Worm (Caenorhabditis elegans) whole organism, young adult: ENCODE results near the gene C38C3.3.

Source experiments
- B0035.1 ChIP-seq: sonication (generic microtip); optimal IDR thresholded peaks from 2 replicates; lab custom pipeline; 2016; ENCODE audit warnings: missing genetic modification characterization, mild to moderate bottlenecking, missing compliant biosample characterization, missing genotype, missing genetic modification reagents
- F23B12.7 ChIP-seq: sonication (generic microtip); optimal IDR thresholded peaks from 2 replicates; lab custom pipeline; 2017; ENCODE audit warnings: missing genetic modification characterization, mild to moderate bottlenecking, missing compliant biosample characterization, antibody characterized with exemption, moderate library complexity; ENCODE audit not compliant: insufficient read depth
- F57A8.1 ChIP-seq: fragments of 200-800 bp; sonication (Bioruptor generic); optimal IDR thresholded peaks from 2 replicates; lab custom pipeline; 2018; ENCODE audit warnings: mild to moderate bottlenecking, missing genetic modification characterization, moderate library complexity, missing compliant biosample characterization
- K11D2.4 ChIP-seq: fragments of 200-800 bp; sonication (Bioruptor generic); IDR thresholded peaks from 2 replicates; pipeline ENCODE4 v1.3.6; 2022; ENCODE audit warnings: missing genetic modification reagents, missing genetic modification characterization, missing compliant biosample characterization
- Y79H2A.3 ChIP-seq: fragments of 200-800 bp; sonication (Bioruptor generic); conservative IDR thresholded peaks from 2 replicates; pipeline ENCODE4 v1.3.6; 2022; ENCODE audit warnings: missing genetic modification reagents, missing genetic modification characterization, missing compliant biosample characterization
- bed-2 ChIP-seq: fragments of 200-800 bp; sonication (Bioruptor generic); IDR thresholded peaks from 2 replicates; pipeline ENCODE4 v1.3.6; 2022; ENCODE audit warnings: missing genetic modification reagents, missing genetic modification characterization, missing compliant biosample characterization
- ccch-3 ChIP-seq: fragments of 200-800 bp; sonication (Bioruptor generic); optimal IDR thresholded peaks from 2 replicates; lab custom pipeline; 2018; ENCODE audit warnings: mild to moderate bottlenecking, missing genetic modification characterization, missing compliant biosample characterization
- ets-4 ChIP-seq: fragments of 200-800 bp; sonication (Bioruptor generic); optimal IDR thresholded peaks from 2 replicates; lab custom pipeline; 2018; ENCODE audit warnings: mild to moderate bottlenecking, missing genetic modification characterization, missing compliant biosample characterization
- him-1 ChIP-seq: sonication (generic microtip); optimal IDR thresholded peaks from 2 replicates; lab custom pipeline; 2016; ENCODE audit warnings: missing genotype, missing genetic modification reagents, missing genetic modification characterization, missing compliant biosample characterization
- hlh-12 ChIP-seq: sonication (generic microtip); optimal IDR thresholded peaks from 2 replicates; lab custom pipeline; 2016; ENCODE audit warnings: missing genetic modification characterization, missing compliant biosample characterization
- let-607 ChIP-seq, 2 experiments: fragments of 200-800 bp in 1 of 2; sonication (Bioruptor generic) in 1 of 2; sonication (generic microtip) in 1 of 2; optimal IDR thresholded peaks; 2 replicates each; lab custom pipeline; 2016 to 2018; ENCODE audit warnings: mild to moderate bottlenecking in 2 of 2, missing compliant biosample characterization in 2 of 2, missing genetic modification characterization in 2 of 2, moderate library complexity in 2 of 2, missing genotype in 1 of 2
- lin-40 ChIP-seq: sonication (generic microtip); optimal IDR thresholded peaks from 2 replicates; lab custom pipeline; 2016; ENCODE audit warnings: missing genetic modification characterization, mild to moderate bottlenecking, missing compliant biosample characterization, missing genotype, missing genetic modification reagents
- lsl-1 ChIP-seq: fragments of 200-800 bp; sonication (Bioruptor generic); optimal IDR thresholded peaks from 2 replicates; lab custom pipeline; 2018; ENCODE audit warnings: mild to moderate bottlenecking, missing genetic modification characterization, moderate library complexity, missing compliant biosample characterization

DNA sequence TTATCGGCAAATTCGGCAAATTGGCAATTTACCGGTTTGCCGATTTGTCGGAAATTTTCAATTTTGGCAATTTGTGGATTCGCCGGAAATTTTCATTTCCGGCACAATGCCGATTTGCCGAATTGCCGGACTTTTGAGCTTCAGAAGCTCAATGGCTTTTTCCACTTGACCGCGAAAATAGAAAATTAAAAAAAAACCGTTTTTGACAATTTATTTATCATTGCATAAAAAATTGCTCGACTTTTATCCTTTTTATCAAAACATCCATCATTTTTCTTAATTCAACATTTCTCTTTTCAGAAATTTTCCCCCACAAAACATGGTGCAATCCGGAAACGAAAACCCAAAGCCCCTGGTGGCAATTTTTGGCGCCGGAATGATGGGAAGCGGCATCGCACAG is 35.4 kb upstream of the C38C3.3 start, which contains the start of gene hacd-1:
- TF ChIP-seq lin-40 (tag; lab: Kevin White, UChicago) = no peak
- no peak for TF ChIP-seq lsl-1
- no peak for TF ChIP-seq B0035.1 (tag; lab: Kevin White, UChicago)
- TF ChIP-seq Y79H2A.3 = no peak
- no peak for TF ChIP-seq ccch-3 (GFP tag; lab: Kevin White, UChicago)
- no peak for TF ChIP-seq him-1 (tag; lab: Kevin White, UChicago)
- TF ChIP-seq let-607 (tag; optimal IDR thresholded peaks at IDR 0.05; lab: Kevin White, UChicago) = no peak
- TF ChIP-seq K11D2.4 = no peak
- TF ChIP-seq F57A8.1 (GFP tag; lab: Kevin White, UChicago) = no peak
- TF ChIP-seq F23B12.7 (tag; lab: Kevin White, UChicago) = no peak
- TF ChIP-seq bed-2 (GFP tag; lab: Robert Waterston, UW) = no peak
- TF ChIP-seq ets-4 (GFP tag; lab: Kevin White, UChicago) = no peak
- TF ChIP-seq hlh-12 (tag; lab: Kevin White, UChicago) = no peak
